Fruit fly (Drosophila melanogaster) whole organism, embryonic: ENCODE measurements around the gene CG13457.
A peak's percentile ranks its signal among the peaks of the same experiment; 100 is the strongest.

Experiments used
- Bgb ChIP-seq: fragments of 200-800 bp; sonication (Bioruptor generic); IDR thresholded peaks from 2 replicates; pipeline ENCODE4 v1.3.6; 2022; ENCODE audit warnings: missing biosample characterization, missing genetic modification characterization; ENCODE audit not compliant: partially characterized antibody
- CG10274 ChIP-seq: fragments of 200-800 bp; sonication (Bioruptor generic); optimal IDR thresholded peaks from 3 replicates; lab custom pipeline; 2017; ENCODE audit warnings: missing biosample characterization, mild to moderate bottlenecking, missing genetic modification characterization
- CG11504 ChIP-seq: fragments of 200-800 bp; sonication (Bioruptor generic); optimal IDR thresholded peaks from 3 replicates; lab custom pipeline; 2019; ENCODE audit warnings: missing biosample characterization, mild to moderate bottlenecking, missing genetic modification characterization, moderate library complexity
- CG12219 ChIP-seq: fragments of 200-800 bp; sonication (Bioruptor generic); optimal IDR thresholded peaks from 3 replicates; lab custom pipeline; 2018; ENCODE audit warnings: missing biosample characterization, mild to moderate bottlenecking, missing genetic modification characterization
- CG13624 ChIP-seq: fragments of 200-800 bp; sonication (Bioruptor generic); optimal IDR thresholded peaks from 2 replicates; lab custom pipeline; 2016; ENCODE audit warnings: missing biosample characterization, missing genetic modification characterization
- CG14014 ChIP-seq: fragments of 200-800 bp; sonication (Bioruptor generic); IDR thresholded peaks from 2 replicates; pipeline ENCODE4 v1.3.6; 2022; ENCODE audit warnings: missing biosample characterization, missing genetic modification characterization
- CG15479 ChIP-seq: fragments of 200-800 bp; sonication (Bioruptor generic); optimal IDR thresholded peaks from 3 replicates; lab custom pipeline; 2019; ENCODE audit warnings: missing biosample characterization, mild to moderate bottlenecking, missing genetic modification characterization, moderate library complexity
- CG15514 ChIP-seq: fragments of 200-800 bp; sonication (Bioruptor generic); optimal IDR thresholded peaks from 3 replicates; lab custom pipeline; 2017; ENCODE audit warnings: missing biosample characterization, missing genetic modification characterization, mild to moderate bottlenecking, moderate library complexity, missing genetic modification reagents
- CG15696 ChIP-seq: fragments of 200-800 bp; sonication (Bioruptor generic); optimal IDR thresholded peaks from 2 replicates; lab custom pipeline; 2019; ENCODE audit warnings: missing biosample characterization, mild to moderate bottlenecking, missing genetic modification characterization, moderate library complexity
- CG17361 ChIP-seq: fragments of 200-800 bp; sonication (Bioruptor generic); IDR thresholded peaks from 3 replicates; pipeline ENCODE4 v1.3.6; 2022; ENCODE audit warnings: missing biosample characterization, missing genetic modification characterization
- CG2199 ChIP-seq: fragments of 200-800 bp; sonication (Bioruptor generic); IDR thresholded peaks from 3 replicates; pipeline ENCODE4 v1.3.6; 2022; ENCODE audit warnings: missing biosample characterization, missing genetic modification characterization
- CG31365 ChIP-seq: fragments of 200-800 bp; sonication (Bioruptor generic); optimal IDR thresholded peaks from 2 replicates; lab custom pipeline; 2018; ENCODE audit warnings: missing biosample characterization, mild to moderate bottlenecking, missing genetic modification characterization
- CG33213 ChIP-seq: fragments of 200-800 bp; sonication (Bioruptor generic); optimal IDR thresholded peaks from 3 replicates; lab custom pipeline; 2016; ENCODE audit warnings: missing biosample characterization, missing genetic modification characterization
- CG34376 ChIP-seq: fragments of 200-800 bp; sonication (Bioruptor generic); optimal IDR thresholded peaks from 2 replicates; lab custom pipeline; 2018; ENCODE audit warnings: missing biosample characterization, mild to moderate bottlenecking, missing genetic modification characterization
- CG42726 ChIP-seq: fragments of 200-800 bp; sonication (Bioruptor generic); IDR thresholded peaks from 2 replicates; pipeline ENCODE4 v1.3.6; 2022; ENCODE audit warnings: missing biosample characterization, missing genetic modification characterization; ENCODE audit not compliant: partially characterized antibody
- CG5180 ChIP-seq: fragments of 200-800 bp; sonication (Bioruptor generic); optimal IDR thresholded peaks from 3 replicates; lab custom pipeline; 2017; ENCODE audit warnings: missing biosample characterization, missing genetic modification characterization, mild to moderate bottlenecking, moderate library complexity, missing genetic modification reagents
- CG6175 ChIP-seq: fragments of 200-800 bp; sonication (Bioruptor generic); IDR thresholded peaks from 3 replicates; pipeline ENCODE4 v1.3.6; 2022; ENCODE audit warnings: missing biosample characterization, missing genetic modification characterization
- CG6791 ChIP-seq: fragments of 200-800 bp; sonication (Bioruptor generic); IDR thresholded peaks from 3 replicates; pipeline ENCODE4 v1.3.6; 2022; ENCODE audit warnings: missing biosample characterization, missing genetic modification characterization; ENCODE audit not compliant: partially characterized antibody
- CG6813 ChIP-seq: fragments of 200-800 bp; sonication (Bioruptor generic); optimal IDR thresholded peaks from 2 replicates; lab custom pipeline; 2017; ENCODE audit warnings: missing biosample characterization, missing genetic modification characterization, mild to moderate bottlenecking, moderate library complexity, missing genetic modification reagents
- CG8765 ChIP-seq: fragments of 200-800 bp; sonication (Bioruptor generic); IDR thresholded peaks from 2 replicates; pipeline ENCODE4 v1.3.6; 2022; ENCODE audit warnings: missing biosample characterization, missing genetic modification characterization
- CTCF ChIP-seq: fragments of 200-800 bp; sonication (Bioruptor generic); optimal IDR thresholded peaks from 2 replicates; lab custom pipeline; 2017; ENCODE audit warnings: missing biosample characterization, mild to moderate bottlenecking, missing genetic modification characterization, moderate library complexity
- Dp ChIP-seq: fragments of 200-800 bp; sonication (Bioruptor generic); optimal IDR thresholded peaks from 2 replicates; lab custom pipeline; 2018; ENCODE audit warnings: missing biosample characterization, mild to moderate bottlenecking, missing genetic modification characterization, moderate library complexity
- Gsc ChIP-seq: fragments of 200-800 bp; sonication (Bioruptor generic); IDR thresholded peaks from 2 replicates; pipeline ENCODE4 v1.3.6; 2022; ENCODE audit warnings: missing biosample characterization, missing genetic modification characterization
- HLH4C ChIP-seq: fragments of 200-800 bp; sonication (Bioruptor generic); IDR thresholded peaks from 3 replicates; pipeline ENCODE4 v1.3.6; 2022; ENCODE audit warnings: missing biosample characterization, missing genetic modification characterization; ENCODE audit not compliant: partially characterized antibody
- HLHmδ ChIP-seq: fragments of 200-800 bp; sonication (Bioruptor generic); optimal IDR thresholded peaks from 2 replicates; lab custom pipeline; 2018; ENCODE audit warnings: missing biosample characterization, mild to moderate bottlenecking, missing genetic modification characterization, moderate library complexity
- HmgD ChIP-seq: fragments of 200-800 bp; sonication (Bioruptor generic); optimal IDR thresholded peaks from 3 replicates; lab custom pipeline; 2016; ENCODE audit warnings: missing biosample characterization, missing genetic modification characterization
- Hmx ChIP-seq: fragments of 200-800 bp; sonication (Bioruptor generic); optimal IDR thresholded peaks from 2 replicates; lab custom pipeline; 2016; ENCODE audit warnings: missing biosample characterization, missing genetic modification characterization
- Hr39 ChIP-seq: fragments of >200 bp; optimal IDR thresholded peaks from 2 replicates; lab custom pipeline; 2017
- MTF-1 ChIP-seq: fragments of 200-800 bp; sonication (Bioruptor generic); optimal IDR thresholded peaks from 2 replicates; lab custom pipeline; 2018; ENCODE audit warnings: missing biosample characterization, mild to moderate bottlenecking, missing genetic modification characterization, borderline replicate concordance
- Med ChIP-seq: fragments of 200-800 bp; sonication (Bioruptor generic); peaks from one replicate; lab custom pipeline; 2016; ENCODE audit warnings: missing biosample characterization, missing genetic modification characterization, mild to moderate bottlenecking, inconsistent platforms, moderate library complexity
- NC2β ChIP-seq: fragments of 200-800 bp; sonication (Bioruptor generic); optimal IDR thresholded peaks from 2 replicates; lab custom pipeline; 2016; ENCODE audit warnings: missing biosample characterization, missing genetic modification characterization
- Stat92E ChIP-seq, 3 experiments: fragments of >200 bp in 2 of 3; fragments of 200-800 bp in 1 of 3; sonication (Bioruptor generic) in 1 of 3; optimal IDR thresholded peaks; 2 replicates each; lab custom pipeline; 2017 to 2019; ENCODE audit warnings: missing biosample characterization in 3 of 3, missing genetic modification characterization in 3 of 3, mild to moderate bottlenecking in 1 of 3, moderate library complexity in 1 of 3
- Trl ChIP-seq, 3 experiments: fragments of >200 bp in 2 of 3; fragments of 200-800 bp in 1 of 3; sonication (Bioruptor generic) in 1 of 3; optimal IDR thresholded peaks; 2 replicates in 1 of 3; 3 replicates in 2 of 3; lab custom pipeline; 2016 to 2017; ENCODE audit warnings: missing biosample characterization in 1 of 3, missing genetic modification characterization in 1 of 3
- amos ChIP-seq: fragments of 200-800 bp; sonication (Bioruptor generic); IDR thresholded peaks from 2 replicates; pipeline ENCODE4 v1.3.6; 2022; ENCODE audit warnings: missing biosample characterization, missing genetic modification characterization; ENCODE audit not compliant: partially characterized antibody
- bbx ChIP-seq: fragments of 200-800 bp; sonication (Bioruptor generic); IDR thresholded peaks from 2 replicates; pipeline ENCODE4 v1.3.6; 2022; ENCODE audit warnings: missing biosample characterization, missing genetic modification characterization; ENCODE audit not compliant: partially characterized antibody
- bcd ChIP-seq: fragments of 200-800 bp; sonication (Bioruptor generic); optimal IDR thresholded peaks from 2 replicates; lab custom pipeline; 2017; ENCODE audit warnings: missing biosample characterization, mild to moderate bottlenecking, missing genetic modification characterization
- dmrt99B ChIP-seq: fragments of 200-800 bp; sonication (Bioruptor generic); optimal IDR thresholded peaks from 2 replicates; lab custom pipeline; 2018; ENCODE audit warnings: missing biosample characterization, mild to moderate bottlenecking, missing genetic modification characterization, moderate library complexity
- hkb ChIP-seq, 2 experiments: fragments of 200-800 bp in 1 of 2; fragments of >200 bp in 1 of 2; sonication (Bioruptor generic) in 1 of 2; IDR thresholded peaks in 1 of 2; optimal IDR thresholded peaks in 1 of 2; 2 replicates each; pipeline versions ENCODE4 v1.3.6 to Lab custom; 2017 to 2022; ENCODE audit warnings: missing biosample characterization in 1 of 2, missing genetic modification characterization in 1 of 2
- lbe ChIP-seq: fragments of 200-800 bp; sonication (Bioruptor generic); optimal IDR thresholded peaks from 2 replicates; lab custom pipeline; 2016; ENCODE audit warnings: missing biosample characterization, mild to moderate bottlenecking, missing genetic modification characterization
- pb ChIP-seq: fragments of 200-800 bp; sonication (Bioruptor generic); optimal IDR thresholded peaks from 3 replicates; lab custom pipeline; 2016; ENCODE audit warnings: missing biosample characterization, missing genetic modification characterization
- pnt ChIP-seq: fragments of 200-800 bp; sonication (Bioruptor generic); optimal IDR thresholded peaks from 3 replicates; lab custom pipeline; 2016; ENCODE audit warnings: missing biosample characterization, missing genetic modification characterization
- salm ChIP-seq: fragments of 200-800 bp; sonication (Bioruptor generic); optimal IDR thresholded peaks from 2 replicates; lab custom pipeline; 2018; ENCODE audit warnings: missing biosample characterization, mild to moderate bottlenecking, missing genetic modification characterization
- sug ChIP-seq: fragments of 200-800 bp; optimal IDR thresholded peaks from 2 replicates; lab custom pipeline; 2019; ENCODE audit warnings: missing biosample characterization, mild to moderate bottlenecking, missing genetic modification characterization, moderate library complexity
- tap ChIP-seq: fragments of 200-800 bp; optimal IDR thresholded peaks from 3 replicates; lab custom pipeline; 2019; ENCODE audit warnings: missing biosample characterization, mild to moderate bottlenecking, missing genetic modification characterization, moderate library complexity
- unc-4 ChIP-seq: fragments of 200-800 bp; sonication (Bioruptor generic); IDR thresholded peaks from 2 replicates; pipeline ENCODE4 v1.3.6; 2022; ENCODE audit warnings: missing biosample characterization, missing genetic modification characterization; ENCODE audit not compliant: partially characterized antibody
- yki ChIP-seq: fragments of >200 bp; optimal IDR thresholded peaks from 3 replicates; lab custom pipeline; 2018

CG13457 gene

dm6 chr3L:15088285-15088684, 42.9 kb downstream of the CG13457 start:
- TF ChIP-seq CG15479 (GFP tag; lab: Kevin White, UChicago) (peak; percentile 32), Trl (optimal IDR thresholded peaks at IDR 0.05; lab: Kevin White, UChicago) (peak in 1 of 2 experiments; percentile 37), Trl (GFP tag; optimal IDR thresholded peaks at IDR 0.05; lab: Kevin White, UChicago) (no peak), dmrt99B (no peak), CG15514 (GFP tag; lab: Kevin White, UChicago) (no peak), CG2199 (GFP tag; lab: Robert Waterston, UW) (peak; percentile 89; the same call in 1 of the 3 replicates)

dm6 chr3L:15084288-15084687, 46.9 kb downstream of the CG13457 start:
- TF ChIP-seq CG33213 (GFP tag; lab: Kevin White, UChicago) (no peak), CG6175 (GFP tag; lab: Robert Waterston, UW) (0 out of 3 replicates have a peak, but pooled peaks have one; percentile 25), CG2199 (GFP tag; lab: Robert Waterston, UW) (peak; percentile 96), Med (peak; percentile 1), CG12219 (no peak), CG10274 (no peak), Gsc (GFP tag; lab: Robert Waterston, UW) (no peak), CG11504 (tag; lab: Kevin White, UChicago) (peak; percentile 97), HLHmδ (no peak), Hr39 (lab: Kevin White, UChicago) (no peak), CG5180 (peak; percentile 8), MTF-1 (GFP tag; lab: Kevin White, UChicago) (no peak), Hmx (GFP tag; lab: Kevin White, UChicago) (no peak), CTCF (no peak)

dm6 chr3L:15079278-15079677, 51.9 kb downstream of the CG13457 start:
- TF ChIP-seq CG6791 (GFP tag; lab: Robert Waterston, UW) (peak; percentile 65; the same call in 2 of the 3 replicates), lbe (GFP tag; lab: Kevin White, UChicago) (no peak), CG17361 (GFP tag; lab: Robert Waterston, UW) (0 out of 3 replicates have a peak, but pooled peaks have one; percentile 8), Dp (GFP tag; lab: Kevin White, UChicago) (peak; percentile 3), hkb (optimal IDR thresholded peaks at IDR 0.05; lab: Kevin White, UChicago) (no peak), hkb (GFP tag; IDR thresholded peaks at IDR 0.05; lab: Robert Waterston, UW) (peak; percentile 33; the same call in 1 of the 2 replicates), pnt (GFP tag; lab: Kevin White, UChicago) (no peak), CG42726 (GFP tag; lab: Robert Waterston, UW) (peak; percentile 40; the same call in 1 of the 2 replicates), CG33213 (GFP tag; lab: Kevin White, UChicago) (no peak), Bgb (peak; percentile 45; the same call in 1 of the 2 replicates), NC2β (GFP tag; lab: Kevin White, UChicago) (no peak), bbx (GFP tag; lab: Robert Waterston, UW) (peak; percentile 42), CG8765 (GFP tag; lab: Robert Waterston, UW) (no peak), HmgD (GFP tag; lab: Kevin White, UChicago) (no peak), CG14014 (GFP tag; lab: Robert Waterston, UW) (peak; percentile 24; the same call in 1 of the 2 replicates), pb (no peak), CG11504 (tag; lab: Kevin White, UChicago) (peak; percentile 54), amos (GFP tag; lab: Robert Waterston, UW) (peak; percentile 47; the same call in 1 of the 2 replicates), CG31365 (tag; lab: Kevin White, UChicago) (peak; percentile 97), CG6813 (GFP tag; lab: Kevin White, UChicago) (peak; percentile 18), tap (tag; lab: Kevin White, UChicago) (peak; percentile 13), bcd (GFP tag; lab: Kevin White, UChicago) (peak; percentile 10), unc-4 (GFP tag; lab: Robert Waterston, UW) (no peak), yki (peak; percentile 56), CG15696 (tag; lab: Kevin White, UChicago) (no peak), sug (tag; lab: Kevin White, UChicago) (peak; percentile 9), Stat92E (GFP tag; optimal IDR thresholded peaks at IDR 0.05; lab: Kevin White, UChicago) (peak in 1 of 3 experiments; percentile 9), HLH4C (GFP tag; lab: Robert Waterston, UW) (peak; percentile 24; the same call in 1 of the 3 replicates), salm (tag; lab: Kevin White, UChicago) (no peak), CG34376 (peak; percentile 2), CG13624 (GFP tag; lab: Kevin White, UChicago) (peak; percentile 25), Med (peak; percentile 65)
